Worm (Caenorhabditis elegans) whole organism, early embryonic: ENCODE data around the gene wdr-5.3.

Experiments used
- F13C5.2 ChIP-seq: sonication (generic microtip); optimal IDR thresholded peaks from 2 replicates; lab custom pipeline; 2017; ENCODE audit warnings: mild to moderate bottlenecking, missing genetic modification characterization, inconsistent platforms, missing compliant biosample characterization
- aly-1 ChIP-seq: sonication (generic microtip); optimal IDR thresholded peaks from 2 replicates; lab custom pipeline; 2016; ENCODE audit warnings: missing genetic modification characterization, missing compliant biosample characterization
- ama-1 ChIP-seq: fragments of 150-350 bp; optimal IDR thresholded peaks from 2 replicates; lab custom pipeline; 2014
- flt-1 ChIP-seq: fragments of 200-800 bp; sonication (Bioruptor generic); IDR thresholded peaks from 2 replicates; pipeline ENCODE4 v1.3.6; 2022; ENCODE audit warnings: missing genetic modification characterization, missing compliant biosample characterization
- tbx-11 ChIP-seq: fragments of 200-800 bp; sonication (Bioruptor generic); IDR thresholded peaks from 2 replicates; pipeline ENCODE4 v1.3.6; 2022; ENCODE audit warnings: missing genetic modification characterization, missing compliant biosample characterization

DNA sequence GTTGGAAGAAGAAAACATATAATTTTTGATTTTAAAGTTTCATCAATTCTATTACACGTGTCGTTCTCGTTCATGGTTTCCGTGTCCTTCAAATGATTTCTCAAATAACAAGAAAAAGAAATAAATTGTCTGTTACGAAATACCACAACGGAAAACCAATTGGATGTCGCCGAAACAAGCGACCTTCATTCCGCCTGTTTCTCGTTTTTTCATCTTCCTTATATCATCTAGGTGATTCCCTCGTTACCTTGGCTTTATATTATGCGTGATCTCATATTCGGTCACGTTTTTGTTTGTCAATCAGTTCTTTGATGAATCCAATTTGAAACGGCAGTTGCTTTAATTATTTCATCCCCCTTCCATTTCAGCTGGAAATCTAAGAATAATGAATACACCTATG, 20.2 kb downstream of the wdr-5.3 start:
- TF ChIP-seq flt-1 (GFP tag; lab: Robert Waterston, UW), result no peak
- TF ChIP-seq aly-1 (tag; lab: Kevin White, UChicago), result no peak
- TF ChIP-seq tbx-11 (GFP tag; lab: Robert Waterston, UW), result no peak
- no peak for TF ChIP-seq F13C5.2 (tag; lab: Kevin White, UChicago)
- no peak for TF ChIP-seq ama-1 (lab: Kevin White, UChicago)
